Worm (Caenorhabditis elegans): Measurements from ENCODE around the gene Y60A9.1.

Gene Y60A9.1

ce11 chrX:14370314-14370713 lies 24.9 kb downstream of the Y60A9.1 start, which contains the start of gene irk-3:
irk-3 (minus strand) TSS chrX:14370414.
- no peak for TF ChIP-seq unc-62 (GFP tag; optimal IDR thresholded peaks at IDR 0.05)

ce11 chrX:14366081-14366480 lies 29.1 kb downstream of the Y60A9.1 start:
- no peak for TF ChIP-seq unc-62 (GFP tag; optimal IDR thresholded peaks at IDR 0.05)

ce11 chrX:14359571-14359970 lies 35.6 kb downstream of the Y60A9.1 start:
- TF ChIP-seq unc-62 (GFP tag; optimal IDR thresholded peaks at IDR 0.05) = no peak

- no peak for TF ChIP-seq unc-62 (GFP tag; optimal IDR thresholded peaks at IDR 0.05)
Measured at ce11 chrX:14356683-14357287, 38.4 kb downstream of the Y60A9.1 start.

- TF ChIP-seq unc-62 (GFP tag; optimal IDR thresholded peaks at IDR 0.05) = no peak
Measured at ce11 chrX:14355034-14355433, 40.1 kb downstream of the Y60A9.1 start.

- TF ChIP-seq unc-62 (GFP tag; optimal IDR thresholded peaks at IDR 0.05) = no peak
Measured at ce11 chrX:14349690-14350168, 45.4 kb downstream of the Y60A9.1 start, which contains the start of gene wdr-5.2. wdr-5.2 (plus strand) TSS chrX:14350118.

ce11 chrX:14347573-14347972 lies 47.6 kb downstream of the Y60A9.1 start, which contains the start of gene K04G11.3:
K04G11.3 (minus strand) TSS chrX:14347673.
- no peak for TF ChIP-seq unc-62 (GFP tag; optimal IDR thresholded peaks at IDR 0.05)

Measured in whole organism, dauer.